Fruit fly (Drosophila melanogaster) whole organism: ENCODE results near the gene wge.

ENCODE experiments used
- pan ChIP-seq: fragments of >200 bp; optimal IDR thresholded peaks from 2 replicates; lab custom pipeline; 2017
- psq ChIP-seq: fragments of >200 bp; optimal IDR thresholded peaks from 2 replicates; lab custom pipeline; 2017

- TF ChIP-seq psq (lab: Kevin White, UChicago), result no peak
- no peak for TF ChIP-seq pan (lab: Kevin White, UChicago)
Observed at dm6 chr3R:22710662-22711061, 10.3 kb downstream of the wge start, which contains the start of gene CG4907.
